Fruit fly (Drosophila melanogaster): ENCODE results near the gene OXA1L.
A peak's percentile ranks its signal among the peaks of the same experiment; 100 is the strongest.

OXA1L gene

DNA sequence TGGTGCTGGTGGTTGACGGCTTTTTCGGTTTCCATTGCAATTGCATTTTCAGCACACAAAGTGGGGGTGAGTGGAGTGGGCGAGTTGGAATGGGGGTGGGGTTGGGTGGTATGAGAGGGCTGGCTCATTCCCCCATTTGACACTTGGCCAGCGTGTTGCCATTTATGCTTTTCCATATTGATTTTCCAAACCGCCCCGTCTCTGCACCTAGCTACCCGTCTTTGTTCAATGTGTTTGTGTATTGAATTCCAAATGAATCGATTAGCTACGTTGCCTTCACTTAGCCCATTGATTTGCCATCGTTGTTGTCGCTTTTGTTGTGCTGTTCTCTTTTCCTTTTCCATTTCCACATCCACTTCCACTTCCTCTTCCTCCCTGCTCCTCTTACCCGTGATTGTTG is 42.6 kb downstream of the OXA1L start (continued):
- TF ChIP-seq crol (GFP tag; IDR thresholded peaks at IDR 0.05) (peak; percentile 38), Atf-2 (GFP tag; optimal IDR thresholded peaks at IDR 0.05) (no peak), CG12104 (GFP tag; optimal IDR thresholded peaks at IDR 0.05) (no peak), CrebB (tag; optimal IDR thresholded peaks at IDR 0.05) (no peak), NfI (GFP tag; optimal IDR thresholded peaks at IDR 0.05) (no peak), amos (GFP tag; IDR thresholded peaks at IDR 0.05; ENCODE audit: partially characterized antibody) (no peak), sisA (GFP tag; IDR thresholded peaks at IDR 0.05) (no peak), CG30431 (GFP tag; optimal IDR thresholded peaks at IDR 0.05) (no peak), CG6813 (GFP tag; optimal IDR thresholded peaks at IDR 0.05) (no peak), insv (GFP tag; optimal IDR thresholded peaks at IDR 0.05) (no peak), gem (tag; optimal IDR thresholded peaks at IDR 0.05) (no peak), ci (GFP tag; IDR thresholded peaks at IDR 0.05) (no peak), inv (GFP tag; IDR thresholded peaks at IDR 0.05; ENCODE audit: partially characterized antibody) (no peak), Xrp1 (GFP tag; IDR thresholded peaks at IDR 0.05) (no peak), HLH54F (GFP tag; optimal IDR thresholded peaks at IDR 0.05) (no peak), CG7271 (tag; optimal IDR thresholded peaks at IDR 0.05) (no peak), odd (GFP tag; optimal IDR thresholded peaks at IDR 0.05) (no peak), Doc3 (GFP tag; IDR thresholded peaks at IDR 0.05; ENCODE audit: partially characterized antibody) (no peak), Nf-YA (GFP tag; IDR thresholded peaks at IDR 0.05) (no peak), onecut (GFP tag; IDR thresholded peaks at IDR 0.05) (peak; percentile 93), CG10565 (GFP tag; optimal IDR thresholded peaks at IDR 0.05) (no peak), Gsc (GFP tag; IDR thresholded peaks at IDR 0.05) (no peak), maf-S (GFP tag; optimal IDR thresholded peaks at IDR 0.05) (no peak), CG6765 (GFP tag; optimal IDR thresholded peaks at IDR 0.05) (no peak), CG2199 (GFP tag; IDR thresholded peaks at IDR 0.05) (peak; percentile 60; the same call in 2 of the 3 replicates), gro (GFP tag; optimal IDR thresholded peaks at IDR 0.05) (no peak), CG11247 (GFP tag; IDR thresholded peaks at IDR 0.05) (no peak), Bteb2 (GFP tag; optimal IDR thresholded peaks at IDR 0.05) (no peak), Mrtf (GFP tag; IDR thresholded peaks at IDR 0.05) (no peak), NK7.1 (GFP tag; optimal IDR thresholded peaks at IDR 0.05) (no peak), dan (GFP tag; IDR thresholded peaks at IDR 0.05) (no peak), CG12659 (GFP tag; optimal IDR thresholded peaks at IDR 0.05) (no peak), hth (optimal IDR thresholded peaks at IDR 0.05) (no peak), CG3407 (GFP tag; optimal IDR thresholded peaks at IDR 0.05) (no peak), HmgD (GFP tag; optimal IDR thresholded peaks at IDR 0.05) (no peak), sd (tag; optimal IDR thresholded peaks at IDR 0.05) (no peak), CG8281 (tag; optimal IDR thresholded peaks at IDR 0.05) (no peak), CG1529 (GFP tag; optimal IDR thresholded peaks at IDR 0.05) (no peak), Dek (tag; optimal IDR thresholded peaks at IDR 0.05) (no peak), GATAe (GFP tag; conservative IDR thresholded peaks at IDR 0.05) (no peak), Optix (GFP tag; IDR thresholded peaks at IDR 0.05) (no peak), tll (GFP tag; optimal IDR thresholded peaks at IDR 0.05) (no peak), cg (GFP tag; optimal IDR thresholded peaks at IDR 0.05) (peak; percentile 4), CG14965 (GFP tag; optimal IDR thresholded peaks at IDR 0.05; ENCODE audit: borderline replicate concordance) (no peak), CG4854 (GFP tag; optimal IDR thresholded peaks at IDR 0.05) (no peak), tup (GFP tag; optimal IDR thresholded peaks at IDR 0.05) (no peak), CG16813 (GFP tag; IDR thresholded peaks at IDR 0.05; ENCODE audit: partially characterized antibody) (no peak), ranshi (GFP tag; IDR thresholded peaks at IDR 0.05) (no peak), luna (GFP tag; optimal IDR thresholded peaks at IDR 0.05) (no peak), CG10654 (GFP tag; optimal IDR thresholded peaks at IDR 0.05) (no peak), CG3838 (GFP tag; optimal IDR thresholded peaks at IDR 0.05) (no peak), sim (GFP tag; IDR thresholded peaks at IDR 0.05) (no peak)
